Fruit fly (Drosophila melanogaster): Measurements from ENCODE around the gene mael.

DNA sequence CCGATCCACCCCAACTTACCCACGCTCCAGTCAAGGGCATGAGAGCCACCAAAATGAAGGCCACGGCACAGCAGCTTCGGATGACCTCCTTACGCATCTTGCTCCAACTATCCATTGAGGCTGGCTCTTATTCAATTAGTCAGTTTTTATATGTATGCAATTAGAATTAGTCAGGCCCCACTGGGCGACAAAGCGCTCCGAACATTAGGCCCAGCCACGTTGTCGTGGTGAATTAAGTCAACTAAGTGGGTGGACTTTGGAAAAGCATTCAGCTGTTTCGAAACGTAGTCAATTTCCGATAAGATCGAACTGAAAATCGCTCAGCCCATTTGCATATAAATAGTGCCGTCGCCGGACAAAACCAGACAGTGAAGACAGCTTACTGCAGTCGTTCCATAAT is 34.0 kb upstream of the mael start, which contains the start of the genes CG14455 and CG14456:
- TF ChIP-seq Dfd (GFP tag; optimal IDR thresholded peaks at IDR 0.05) (no peak), Abd-B (GFP tag; optimal IDR thresholded peaks at IDR 0.05) (no peak), Mio (GFP tag; optimal IDR thresholded peaks at IDR 0.05) (no peak), pan (optimal IDR thresholded peaks at IDR 0.05) (no peak), CG9705 (GFP tag; optimal IDR thresholded peaks at IDR 0.05) (no peak), Rel (GFP tag; optimal IDR thresholded peaks at IDR 0.05) (no peak), Rel (tag; optimal IDR thresholded peaks at IDR 0.05) (no peak), sv (GFP tag; optimal IDR thresholded peaks at IDR 0.05) (no peak), psq (GFP tag; optimal IDR thresholded peaks at IDR 0.05) (no peak), Vsx2 (GFP tag; optimal IDR thresholded peaks at IDR 0.05; ENCODE audit: partially characterized antibody) (no peak), Myc (optimal IDR thresholded peaks at IDR 0.05) (no peak), br (GFP tag; optimal IDR thresholded peaks at IDR 0.05) (no peak)
